Worm (Caenorhabditis elegans): Measurements from ENCODE around the gene Y105C5A.15.

ce11 chrIV:15693268-15693667 is 4.3 kb downstream of the Y105C5A.15 start:
- TF ChIP-seq scrt-1 (GFP tag; IDR thresholded peaks at IDR 0.05) = no peak
- no peak for TF ChIP-seq ama-1 (optimal IDR thresholded peaks at IDR 0.05)
- TF ChIP-seq flt-1 (GFP tag; IDR thresholded peaks at IDR 0.05) = no peak
- TF ChIP-seq ceh-13 (GFP tag; optimal IDR thresholded peaks at IDR 0.05) = no peak
- no peak for TF ChIP-seq hmbx-1 (tag; optimal IDR thresholded peaks at IDR 0.05)
- TF ChIP-seq ets-7 (tag; optimal IDR thresholded peaks at IDR 0.05) = no peak
- TF ChIP-seq sea-1 (GFP tag; conservative IDR thresholded peaks at IDR 0.05) = no peak
- no peak for TF ChIP-seq pes-1 (GFP tag; IDR thresholded peaks at IDR 0.05)
- no peak for TF ChIP-seq ceh-36 (tag; optimal IDR thresholded peaks at IDR 0.05)
- no peak for TF ChIP-seq tra-4 (tag; optimal IDR thresholded peaks at IDR 0.05)
- no peak for TF ChIP-seq aly-1 (tag; optimal IDR thresholded peaks at IDR 0.05)
- TF ChIP-seq tbx-11 (GFP tag; IDR thresholded peaks at IDR 0.05) = no peak
- TF ChIP-seq hnd-1 (tag; optimal IDR thresholded peaks at IDR 0.05) = no peak

All from whole organism, early embryonic.